Fruit fly (Drosophila melanogaster): ENCODE results near the gene Creld.

DNA sequence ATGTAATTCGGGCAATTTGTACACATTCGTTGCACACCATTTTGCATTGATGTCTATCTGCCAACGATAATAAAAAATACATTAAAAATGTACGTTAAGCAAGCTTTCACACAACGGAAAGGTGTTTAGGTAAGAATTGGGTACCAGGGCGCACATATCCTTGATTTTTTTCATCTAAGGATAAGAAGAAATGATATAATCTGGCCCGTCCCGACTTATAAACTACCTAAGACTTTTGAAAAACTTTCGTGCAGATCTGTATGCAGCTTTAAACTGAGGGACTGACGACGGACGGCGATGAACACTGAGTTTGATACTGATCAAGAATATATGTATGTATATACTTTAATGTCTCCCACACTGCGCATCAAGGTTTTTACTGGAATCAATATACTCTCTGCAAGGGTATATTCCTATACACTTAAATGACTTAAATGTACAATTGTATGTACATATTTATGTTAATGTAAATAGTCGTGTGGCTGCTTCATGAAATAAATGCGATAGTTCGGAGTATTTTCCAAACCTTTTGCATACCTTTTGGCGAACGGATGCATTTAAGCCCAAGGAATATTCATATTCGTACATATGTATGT, 36.7 kb upstream of the Creld start, which contains the start of gene Cda5:
- TF ChIP-seq Eip93F (GFP tag; optimal IDR thresholded peaks at IDR 0.05) (no peak), Blimp-1 (GFP tag; optimal IDR thresholded peaks at IDR 0.05) (no peak), CG3919 (GFP tag; optimal IDR thresholded peaks at IDR 0.05) (no peak), Hr39 (GFP tag; optimal IDR thresholded peaks at IDR 0.05) (no peak)

Data from whole organism, prepupa.